Worm (Caenorhabditis elegans) whole organism, late embryonic: ENCODE data around the gene T04G9.4.

Source experiments
- C08G9.2 ChIP-seq: sonication (generic microtip); optimal IDR thresholded peaks from 2 replicates; lab custom pipeline; 2016; ENCODE audit warnings: mild to moderate bottlenecking, missing genetic modification characterization, moderate library complexity, missing compliant biosample characterization
- C38D4.7 ChIP-seq: fragments of 200-800 bp; sonication (Bioruptor generic); optimal IDR thresholded peaks from 2 replicates; lab custom pipeline; 2018; ENCODE audit warnings: mild to moderate bottlenecking, missing genetic modification characterization, moderate library complexity, missing compliant biosample characterization
- F13H6.1 ChIP-seq: sonication (generic microtip); optimal IDR thresholded peaks from 2 replicates; lab custom pipeline; 2016; ENCODE audit warnings: missing genetic modification characterization, missing compliant biosample characterization
- Y22D7AL.16 ChIP-seq: sonication (generic microtip); optimal IDR thresholded peaks from 2 replicates; lab custom pipeline; 2016; ENCODE audit warnings: missing genetic modification characterization, missing compliant biosample characterization
- ahr-1 ChIP-seq: sonication (generic microtip); optimal IDR thresholded peaks from 2 replicates; lab custom pipeline; 2016; ENCODE audit warnings: missing genetic modification characterization, missing compliant biosample characterization
- ceh-14 ChIP-seq: sonication (generic microtip); optimal IDR thresholded peaks from 2 replicates; lab custom pipeline; 2016; ENCODE audit warnings: missing genotype, missing genetic modification characterization, missing compliant biosample characterization
- ceh-18 ChIP-seq: sonication (generic microtip); optimal IDR thresholded peaks from 2 replicates; lab custom pipeline; 2016; ENCODE audit warnings: missing genetic modification characterization, missing compliant biosample characterization
- ceh-2 ChIP-seq: sonication (generic microtip); optimal IDR thresholded peaks from 2 replicates; lab custom pipeline; 2016; ENCODE audit warnings: missing genotype, missing genetic modification characterization, missing compliant biosample characterization
- ceh-22 ChIP-seq: sonication (generic microtip); optimal IDR thresholded peaks from 2 replicates; lab custom pipeline; 2017; ENCODE audit warnings: missing biosample characterization, missing genetic modification characterization
- ceh-31 ChIP-seq: sonication (generic microtip); optimal IDR thresholded peaks from 2 replicates; lab custom pipeline; 2016; ENCODE audit warnings: missing genetic modification characterization, missing compliant biosample characterization
- ceh-34 ChIP-seq: sonication (generic microtip); optimal IDR thresholded peaks from 2 replicates; lab custom pipeline; 2016; ENCODE audit warnings: mild to moderate bottlenecking, missing genetic modification characterization, missing compliant biosample characterization
- ceh-48 ChIP-seq: sonication (generic microtip); optimal IDR thresholded peaks from 2 replicates; lab custom pipeline; 2016; ENCODE audit warnings: missing genetic modification characterization, inconsistent platforms, missing compliant biosample characterization
- ceh-6 ChIP-seq: fragments of 200-800 bp; sonication (Bioruptor generic); optimal IDR thresholded peaks from 2 replicates; lab custom pipeline; 2018; ENCODE audit warnings: mild to moderate bottlenecking, missing genetic modification characterization, missing compliant biosample characterization
- che-1 ChIP-seq: sonication (generic microtip); optimal IDR thresholded peaks from 2 replicates; lab custom pipeline; 2016; ENCODE audit warnings: mild to moderate bottlenecking, missing genetic modification characterization, missing compliant biosample characterization
- dve-1 ChIP-seq: sonication (generic microtip); optimal IDR thresholded peaks from 2 replicates; lab custom pipeline; 2017; ENCODE audit warnings: antibody characterized with exemption, mild to moderate bottlenecking, missing genetic modification characterization, missing compliant biosample characterization
- elt-2 ChIP-seq: sonication (generic microtip); optimal IDR thresholded peaks from 2 replicates; lab custom pipeline; 2016; ENCODE audit warnings: missing genetic modification reagents, missing genetic modification characterization, missing compliant biosample characterization
- elt-4 ChIP-seq: sonication (generic microtip); optimal IDR thresholded peaks from 2 replicates; lab custom pipeline; 2016; ENCODE audit warnings: missing genetic modification characterization, missing compliant biosample characterization
- eyg-1 ChIP-seq: sonication (generic microtip); optimal IDR thresholded peaks from 2 replicates; lab custom pipeline; 2016; ENCODE audit warnings: missing genotype, missing genetic modification characterization, missing compliant biosample characterization
- fax-1 ChIP-seq: sonication (generic microtip); optimal IDR thresholded peaks from 2 replicates; lab custom pipeline; 2016; ENCODE audit warnings: missing genotype, missing genetic modification characterization, missing compliant biosample characterization
- gmeb-2 ChIP-seq: sonication (generic microtip); optimal IDR thresholded peaks from 2 replicates; lab custom pipeline; 2016; ENCODE audit warnings: missing genetic modification characterization, inconsistent platforms, missing compliant biosample characterization
- hlh-13 ChIP-seq: fragments of 200-800 bp; sonication (Bioruptor generic); optimal IDR thresholded peaks from 2 replicates; lab custom pipeline; 2018; ENCODE audit warnings: mild to moderate bottlenecking, missing genetic modification characterization, missing compliant biosample characterization
- hlh-30 ChIP-seq: sonication (generic microtip); optimal IDR thresholded peaks from 2 replicates; lab custom pipeline; 2017; ENCODE audit warnings: antibody characterized with exemption, missing genetic modification characterization, missing compliant biosample characterization; ENCODE audit not compliant: insufficient read depth
- hlh-6 ChIP-seq: sonication (generic microtip); optimal IDR thresholded peaks from 2 replicates; lab custom pipeline; 2016; ENCODE audit warnings: missing genotype, missing genetic modification characterization, missing compliant biosample characterization
- hlh-8 ChIP-seq: sonication (generic microtip); optimal IDR thresholded peaks from 2 replicates; lab custom pipeline; 2016; ENCODE audit warnings: missing genotype, missing genetic modification characterization, missing compliant biosample characterization
- mec-3 ChIP-seq: sonication (generic microtip); optimal IDR thresholded peaks from 2 replicates; lab custom pipeline; 2016; ENCODE audit warnings: borderline replicate concordance, missing genetic modification characterization, missing compliant biosample characterization
- nfya-1 ChIP-seq: sonication (generic microtip); optimal IDR thresholded peaks from 2 replicates; lab custom pipeline; 2017; ENCODE audit warnings: missing genetic modification characterization, mild to moderate bottlenecking, missing compliant biosample characterization, antibody characterized with exemption, moderate library complexity
- nhr-11 ChIP-seq: fragments of 150-350 bp; optimal IDR thresholded peaks from 2 replicates; lab custom pipeline; 2014; ENCODE audit warnings: missing biosample characterization, missing genetic modification characterization
- pag-3 ChIP-seq: sonication (generic microtip); optimal IDR thresholded peaks from 2 replicates; lab custom pipeline; 2016; ENCODE audit warnings: missing compliant biosample characterization, missing genetic modification characterization, borderline replicate concordance
- pax-1 ChIP-seq: fragments of 150-350 bp; optimal IDR thresholded peaks from 2 replicates; lab custom pipeline; 2014; ENCODE audit warnings: missing biosample characterization, missing genetic modification characterization
- pha-4 ChIP-seq: fragments of 150-350 bp; optimal IDR thresholded peaks from 2 replicates; lab custom pipeline; 2018; ENCODE audit warnings: missing biosample characterization, missing genetic modification reagents, missing genetic modification characterization
- pqm-1 ChIP-seq: sonication (generic microtip); optimal IDR thresholded peaks from 2 replicates; lab custom pipeline; 2016; ENCODE audit warnings: missing genetic modification characterization, missing compliant biosample characterization
- pros-1 ChIP-seq: fragments of 150-350 bp; optimal IDR thresholded peaks from 2 replicates; lab custom pipeline; 2014; ENCODE audit warnings: missing biosample characterization, missing genetic modification reagents, missing genetic modification characterization
- ref-2 ChIP-seq: sonication (generic microtip); optimal IDR thresholded peaks from 2 replicates; lab custom pipeline; 2016; ENCODE audit warnings: missing genetic modification characterization, missing compliant biosample characterization
- rnt-1 ChIP-seq: sonication (generic microtip); optimal IDR thresholded peaks from 2 replicates; lab custom pipeline; 2016; ENCODE audit warnings: missing genetic modification characterization, missing compliant biosample characterization
- sdc-2 ChIP-seq: sonication (generic microtip); optimal IDR thresholded peaks from 2 replicates; lab custom pipeline; 2016; ENCODE audit warnings: missing genotype, missing genetic modification characterization, missing compliant biosample characterization
- sox-4 ChIP-seq: sonication (generic microtip); optimal IDR thresholded peaks from 2 replicates; lab custom pipeline; 2017; ENCODE audit warnings: mild to moderate bottlenecking, missing genetic modification characterization, inconsistent platforms, missing compliant biosample characterization
- syd-9 ChIP-seq: sonication (generic microtip); optimal IDR thresholded peaks from 2 replicates; lab custom pipeline; 2016; ENCODE audit warnings: mild to moderate bottlenecking, missing genetic modification characterization, moderate library complexity, missing compliant biosample characterization
- tbx-2 ChIP-seq: sonication (generic microtip); optimal IDR thresholded peaks from 2 replicates; lab custom pipeline; 2016; ENCODE audit warnings: missing genetic modification characterization, missing compliant biosample characterization
- tbx-7 ChIP-seq: sonication (generic microtip); optimal IDR thresholded peaks from 2 replicates; lab custom pipeline; 2016; ENCODE audit warnings: missing genotype, missing genetic modification characterization, missing compliant biosample characterization
- unc-42 ChIP-seq: sonication (generic microtip); optimal IDR thresholded peaks from 2 replicates; lab custom pipeline; 2016; ENCODE audit warnings: missing genotype, missing genetic modification characterization, missing compliant biosample characterization
- unc-55 ChIP-seq: sonication (generic microtip); optimal IDR thresholded peaks from 2 replicates; lab custom pipeline; 2017; ENCODE audit warnings: missing biosample characterization, missing genetic modification reagents, missing genetic modification characterization
- zip-5 ChIP-seq: sonication (generic microtip); optimal IDR thresholded peaks from 2 replicates; lab custom pipeline; 2016; ENCODE audit warnings: missing genetic modification characterization, missing compliant biosample characterization
- ztf-16 ChIP-seq: sonication (generic microtip); optimal IDR thresholded peaks from 2 replicates; lab custom pipeline; 2017; ENCODE audit warnings: missing genetic modification characterization, missing compliant biosample characterization

Gene T04G9.4

ce11 chrX:772184-772583 lies at the start of gene T04G9.4:
Gene T04G9.4 (plus strand): TSS chrX:772476.
- TF ChIP-seq C38D4.7 (GFP tag; lab: Kevin White, UChicago): no peak

ce11 chrX:725868-726267 lies 46.4 kb upstream of the T04G9.4 start, which contains the start of gene sli-1:
Gene sli-1 (minus strand): TSS chrX:725968.
- no peak for TF ChIP-seq sox-4 (tag; lab: Kevin White, UChicago)
- TF ChIP-seq fax-1 (tag; lab: Kevin White, UChicago): no peak
- TF ChIP-seq elt-4 (tag; lab: Kevin White, UChicago): no peak
- TF ChIP-seq pax-1 (tag; lab: Kevin White, UChicago): no peak
- TF ChIP-seq ref-2: no peak
- TF ChIP-seq ahr-1 (tag; lab: Kevin White, UChicago): no peak
- no peak for TF ChIP-seq tbx-2 (tag; lab: Kevin White, UChicago)
- no peak for TF ChIP-seq ceh-6
- TF ChIP-seq che-1 (tag; lab: Kevin White, UChicago): no peak
- no peak for TF ChIP-seq hlh-13 (GFP tag; lab: Kevin White, UChicago)
- no peak for TF ChIP-seq hlh-30 (tag; lab: Kevin White, UChicago)
- no peak for TF ChIP-seq tbx-7 (tag; lab: Kevin White, UChicago)
- TF ChIP-seq pha-4 (tag; lab: Kevin White, UChicago): no peak
- TF ChIP-seq nhr-11: no peak
- TF ChIP-seq gmeb-2 (tag; lab: Kevin White, UChicago): no peak
- TF ChIP-seq elt-2 (tag; lab: Kevin White, UChicago): no peak
- no peak for TF ChIP-seq Y22D7AL.16 (tag; lab: Kevin White, UChicago)

DNA sequence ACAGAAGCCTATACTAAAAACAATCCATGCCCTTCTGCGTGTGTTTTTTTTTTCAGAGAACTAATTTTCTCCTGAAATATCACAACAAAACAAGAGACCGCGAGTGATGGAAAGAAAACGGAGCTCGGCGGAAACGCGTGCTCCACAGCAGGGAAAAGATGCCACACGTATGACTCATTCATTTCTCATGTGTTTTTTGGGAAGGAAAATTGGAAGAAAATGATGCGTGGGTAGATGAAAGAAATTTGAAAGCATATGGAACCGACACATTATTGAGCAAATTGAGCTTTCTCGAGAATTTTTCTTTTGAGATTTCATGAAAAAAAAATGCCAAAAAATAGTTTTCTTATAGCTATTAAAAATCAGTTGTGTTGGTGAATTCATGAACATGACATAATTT lies 46.0 kb upstream of the T04G9.4 start:
- TF ChIP-seq fax-1 (tag; lab: Kevin White, UChicago): no peak
- TF ChIP-seq syd-9 (tag; lab: Kevin White, UChicago): no peak
- TF ChIP-seq, all 69 proteins: peak for 0

DNA sequence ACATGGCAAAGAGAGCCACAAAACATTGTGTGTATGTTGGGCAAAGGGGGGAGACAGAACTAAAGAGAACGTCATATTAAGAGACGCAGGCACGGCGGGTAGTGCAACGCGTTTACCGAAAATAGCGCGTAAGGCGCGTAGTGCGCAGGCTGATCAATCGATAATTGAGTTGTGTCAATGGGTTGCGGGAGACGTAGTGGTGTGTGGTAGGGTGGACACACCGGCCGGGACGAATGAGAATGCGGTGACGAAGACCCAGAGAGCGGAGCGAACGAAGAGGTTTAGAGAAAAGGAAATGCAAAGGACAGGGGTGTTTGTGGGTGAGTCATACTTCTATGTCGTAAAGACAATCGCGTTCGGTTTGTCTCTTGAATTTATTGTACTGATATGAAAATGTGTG lies 44.5 kb upstream of the T04G9.4 start:
- TF ChIP-seq ceh-14 (tag; lab: Kevin White, UChicago) (peak; percentile 32), nfya-1 (tag; lab: Kevin White, UChicago) (peak; percentile 90), F13H6.1 (tag; lab: Kevin White, UChicago) (peak; percentile 56), fax-1 (tag; lab: Kevin White, UChicago) (peak; percentile 32), ceh-2 (peak; percentile 75), sdc-2 (tag; lab: Kevin White, UChicago) (peak; percentile 90), tbx-7 (tag; lab: Kevin White, UChicago) (no peak), pax-1 (tag; lab: Kevin White, UChicago) (peak; percentile 49), zip-5 (tag; lab: Kevin White, UChicago) (no peak), ztf-16 (tag; lab: Kevin White, UChicago) (no peak), pqm-1 (tag; lab: Kevin White, UChicago) (no peak), mec-3 (tag; lab: Kevin White, UChicago) (no peak), pha-4 (tag; lab: Kevin White, UChicago) (no peak), pag-3 (no peak), hlh-30 (tag; lab: Kevin White, UChicago) (peak; percentile 60), elt-2 (tag; lab: Kevin White, UChicago) (peak; percentile 42), ceh-22 (tag; lab: Kevin White, UChicago) (no peak), tbx-2 (tag; lab: Kevin White, UChicago) (peak; percentile 79), C08G9.2 (tag; lab: Kevin White, UChicago) (peak; percentile 20), eyg-1 (peak; percentile 60), pros-1 (tag; lab: Kevin White, UChicago) (peak; percentile 7), ceh-48 (tag; lab: Kevin White, UChicago) (peak; percentile 88), unc-55 (peak; percentile 43), unc-42 (tag; lab: Kevin White, UChicago) (peak; percentile 95), hlh-6 (tag; lab: Kevin White, UChicago) (peak; percentile 52), ceh-18 (tag; lab: Kevin White, UChicago) (peak; percentile 23), hlh-8 (peak; percentile 69), ref-2 (peak; percentile 79), ceh-34 (tag; lab: Kevin White, UChicago) (peak; percentile 85), dve-1 (tag; lab: Kevin White, UChicago) (no peak), rnt-1 (tag; lab: Kevin White, UChicago) (peak; percentile 87), sox-4 (tag; lab: Kevin White, UChicago) (no peak), ceh-31 (tag; lab: Kevin White, UChicago) (peak; percentile 90)
- TF ChIP-seq, all 69 proteins: peak for 23
